Fruit fly (Drosophila melanogaster) whole organism: ENCODE measurements around the gene Argk1.

ENCODE experiments used
- Dll ChIP-seq: fragments of >200 bp; optimal IDR thresholded peaks from 2 replicates; lab custom pipeline; 2017
- EcR ChIP-seq, 2 experiments: fragments of >200 bp; optimal IDR thresholded peaks; 2 replicates each; lab custom pipeline; 2017; ENCODE audit warnings: missing biosample characterization in 2 of 2, missing genetic modification characterization in 2 of 2, missing genetic modification reagents in 2 of 2

- TF ChIP-seq EcR (GFP tag; optimal IDR thresholded peaks at IDR 0.05; lab: Kevin White, UChicago) (no peak), Dll (no peak)
Observed at dm6 chr3L:9028057-9028456, 37.8 kb downstream of the Argk1 start.
